Fruit fly (Drosophila melanogaster) whole organism, prepupa: ENCODE results near the gene CG18549.

Experiments used
- Blimp-1 ChIP-seq: fragments of 200-800 bp; sonication (Bioruptor generic); optimal IDR thresholded peaks from 3 replicates; lab custom pipeline; 2017; ENCODE audit warnings: missing biosample characterization, missing genetic modification characterization, mild to moderate bottlenecking, moderate library complexity, missing genetic modification reagents
- CG10631 ChIP-seq: fragments of 200-800 bp; sonication (Bioruptor generic); optimal IDR thresholded peaks from 2 replicates; lab custom pipeline; 2016; ENCODE audit warnings: missing biosample characterization, missing genetic modification characterization
- CG10669 ChIP-seq: fragments of 200-800 bp; sonication (Bioruptor generic); optimal IDR thresholded peaks from 3 replicates; lab custom pipeline; 2018; ENCODE audit warnings: missing biosample characterization, mild to moderate bottlenecking, missing genetic modification characterization, moderate library complexity
- CG11762 ChIP-seq: fragments of 200-800 bp; sonication (Bioruptor generic); optimal IDR thresholded peaks from 3 replicates; lab custom pipeline; 2016; ENCODE audit warnings: missing biosample characterization, missing genetic modification characterization; ENCODE audit not compliant: insufficient read depth
- CG11902 ChIP-seq: fragments of 200-800 bp; sonication (Bioruptor generic); optimal IDR thresholded peaks from 3 replicates; lab custom pipeline; 2016; ENCODE audit warnings: missing biosample characterization, missing genetic modification characterization
- CG15336 ChIP-seq: fragments of 200-800 bp; sonication (Bioruptor generic); IDR thresholded peaks from 2 replicates; pipeline ENCODE4 v1.3.6; 2022; ENCODE audit warnings: missing biosample characterization, missing genetic modification characterization
- CG1621 ChIP-seq: fragments of 200-800 bp; sonication (Bioruptor generic); optimal IDR thresholded peaks from 3 replicates; lab custom pipeline; 2018; ENCODE audit warnings: missing biosample characterization, mild to moderate bottlenecking, missing genetic modification characterization
- CG16779 ChIP-seq: fragments of 200-800 bp; sonication (Bioruptor generic); optimal IDR thresholded peaks from 3 replicates; lab custom pipeline; 2017; ENCODE audit warnings: missing biosample characterization, mild to moderate bottlenecking, missing genetic modification characterization
- CG3032 ChIP-seq: fragments of 200-800 bp; optimal IDR thresholded peaks from 2 replicates; lab custom pipeline; 2019; ENCODE audit warnings: missing biosample characterization, mild to moderate bottlenecking, missing genetic modification characterization, moderate library complexity
- CG31627 ChIP-seq: fragments of 200-800 bp; sonication (Bioruptor generic); optimal IDR thresholded peaks from 3 replicates; lab custom pipeline; 2016; ENCODE audit warnings: missing biosample characterization, missing genetic modification characterization
- CG32006 ChIP-seq: fragments of 200-800 bp; sonication (Bioruptor generic); optimal IDR thresholded peaks from 3 replicates; lab custom pipeline; 2017; ENCODE audit warnings: missing biosample characterization, mild to moderate bottlenecking, missing genetic modification characterization
- CG4318 ChIP-seq: fragments of 200-800 bp; sonication (Bioruptor generic); optimal IDR thresholded peaks from 3 replicates; lab custom pipeline; 2017; ENCODE audit warnings: missing biosample characterization, mild to moderate bottlenecking, missing genetic modification characterization
- CG6163 ChIP-seq: fragments of 200-800 bp; sonication (Bioruptor generic); IDR thresholded peaks from 3 replicates; pipeline ENCODE4 v1.3.6; 2022; ENCODE audit warnings: missing biosample characterization, missing genetic modification characterization
- CG6276 ChIP-seq: fragments of 200-800 bp; sonication (Bioruptor generic); optimal IDR thresholded peaks from 2 replicates; lab custom pipeline; 2017; ENCODE audit warnings: missing biosample characterization, mild to moderate bottlenecking, missing genetic modification characterization
- CG6792 ChIP-seq: fragments of 200-800 bp; sonication (Bioruptor generic); optimal IDR thresholded peaks from 3 replicates; lab custom pipeline; 2016; ENCODE audit warnings: missing biosample characterization, missing genetic modification characterization
- CG6808 ChIP-seq: fragments of 200-800 bp; sonication (Bioruptor generic); optimal IDR thresholded peaks from 3 replicates; lab custom pipeline; 2017; ENCODE audit warnings: missing biosample characterization, missing genetic modification characterization, mild to moderate bottlenecking, moderate library complexity, missing genetic modification reagents
- CG6854 ChIP-seq: fragments of 200-800 bp; sonication (Bioruptor generic); optimal IDR thresholded peaks from 2 replicates; lab custom pipeline; 2017; ENCODE audit warnings: missing biosample characterization, mild to moderate bottlenecking, missing genetic modification characterization
- CG8119 ChIP-seq: fragments of 200-800 bp; sonication (Bioruptor generic); IDR thresholded peaks from 3 replicates; pipeline ENCODE4 v1.3.6; 2022; ENCODE audit warnings: missing biosample characterization, missing genetic modification characterization
- CG8632 ChIP-seq: fragments of 200-800 bp; sonication (Bioruptor generic); optimal IDR thresholded peaks from 3 replicates; lab custom pipeline; 2016; ENCODE audit warnings: missing biosample characterization, missing genetic modification characterization
- CG9139 ChIP-seq: fragments of 200-800 bp; sonication (Bioruptor generic); optimal IDR thresholded peaks from 3 replicates; lab custom pipeline; 2017; ENCODE audit warnings: missing biosample characterization, mild to moderate bottlenecking, missing genetic modification characterization
- Eip75B ChIP-seq: fragments of 200-800 bp; sonication (Bioruptor generic); optimal IDR thresholded peaks from 3 replicates; lab custom pipeline; 2016; ENCODE audit warnings: missing biosample characterization, missing genetic modification characterization
- Eip78C ChIP-seq: fragments of 200-800 bp; sonication (Bioruptor generic); peaks from one replicate; lab custom pipeline; 2016; ENCODE audit warnings: missing biosample characterization, missing genetic modification characterization
- Eip93F ChIP-seq: fragments of 200-800 bp; sonication (Bioruptor generic); optimal IDR thresholded peaks from 2 replicates; lab custom pipeline; 2016; ENCODE audit warnings: missing biosample characterization, mild to moderate bottlenecking, missing genetic modification characterization
- Ets21C ChIP-seq: fragments of 200-800 bp; sonication (Bioruptor generic); optimal IDR thresholded peaks from 3 replicates; lab custom pipeline; 2016; ENCODE audit warnings: missing biosample characterization, missing genetic modification characterization
- Ets96B ChIP-seq: fragments of 200-800 bp; optimal IDR thresholded peaks from 2 replicates; lab custom pipeline; 2019; ENCODE audit warnings: missing biosample characterization, mild to moderate bottlenecking, missing genetic modification characterization, moderate library complexity
- Hr38 ChIP-seq: sonication (Bioruptor generic); optimal IDR thresholded peaks from 2 replicates; lab custom pipeline; 2016; ENCODE audit warnings: missing biosample characterization, missing genetic modification characterization
- Hr4 ChIP-seq: fragments of 200-800 bp; sonication (Bioruptor generic); optimal IDR thresholded peaks from 3 replicates; lab custom pipeline; 2016; ENCODE audit warnings: missing biosample characterization, missing genetic modification characterization
- Lpt ChIP-seq: fragments of 200-800 bp; sonication (Bioruptor generic); optimal IDR thresholded peaks from 3 replicates; lab custom pipeline; 2016; ENCODE audit warnings: missing biosample characterization, missing genetic modification characterization
- Met ChIP-seq: fragments of 200-800 bp; sonication (Bioruptor generic); optimal IDR thresholded peaks from 3 replicates; lab custom pipeline; 2016; ENCODE audit warnings: missing biosample characterization, missing genetic modification characterization
- OdsH ChIP-seq: fragments of 200-800 bp; sonication (Bioruptor generic); optimal IDR thresholded peaks from 3 replicates; lab custom pipeline; 2016; ENCODE audit warnings: missing biosample characterization, missing genetic modification characterization
- Smox ChIP-seq: fragments of 200-800 bp; sonication (Bioruptor generic); optimal IDR thresholded peaks from 3 replicates; lab custom pipeline; 2016; ENCODE audit warnings: missing biosample characterization, missing genetic modification characterization
- Sox14 ChIP-seq: fragments of 200-800 bp; sonication (Bioruptor generic); optimal IDR thresholded peaks from 3 replicates; lab custom pipeline; 2016; ENCODE audit warnings: missing biosample characterization, missing genetic modification characterization
- acj6 ChIP-seq: fragments of 200-800 bp; sonication (Bioruptor generic); optimal IDR thresholded peaks from 3 replicates; lab custom pipeline; 2016; ENCODE audit warnings: missing biosample characterization, missing genetic modification characterization
- dac ChIP-seq: fragments of 200-800 bp; sonication (Bioruptor generic); optimal IDR thresholded peaks from 2 replicates; lab custom pipeline; 2017; ENCODE audit warnings: missing biosample characterization, mild to moderate bottlenecking, missing genetic modification characterization
- eg ChIP-seq: fragments of 200-800 bp; sonication (Bioruptor generic); IDR thresholded peaks from 3 replicates; pipeline ENCODE4 v1.3.6; 2022; ENCODE audit warnings: missing biosample characterization, missing genetic modification characterization
- esn ChIP-seq: fragments of 200-800 bp; sonication (Bioruptor generic); optimal IDR thresholded peaks from 2 replicates; lab custom pipeline; 2016; ENCODE audit warnings: missing biosample characterization, mild to moderate bottlenecking, missing genetic modification characterization, moderate library complexity
- fd85E ChIP-seq: fragments of 200-800 bp; sonication (Bioruptor generic); optimal IDR thresholded peaks from 3 replicates; lab custom pipeline; 2016; ENCODE audit warnings: missing biosample characterization, missing genetic modification characterization
- fkh ChIP-seq: fragments of 200-800 bp; sonication (Bioruptor generic); optimal IDR thresholded peaks from 3 replicates; lab custom pipeline; 2017; ENCODE audit warnings: missing biosample characterization, mild to moderate bottlenecking, missing genetic modification characterization, moderate library complexity
- net ChIP-seq: fragments of 200-800 bp; sonication (Bioruptor generic); optimal IDR thresholded peaks from 3 replicates; lab custom pipeline; 2016; ENCODE audit warnings: missing biosample characterization, missing genetic modification characterization
- spab ChIP-seq: fragments of 200-800 bp; sonication (Bioruptor generic); optimal IDR thresholded peaks from 2 replicates; lab custom pipeline; 2017; ENCODE audit warnings: missing biosample characterization, mild to moderate bottlenecking, missing genetic modification characterization, missing genetic modification reagents
- topi ChIP-seq: fragments of 200-800 bp; sonication (Bioruptor generic); optimal IDR thresholded peaks from 3 replicates; lab custom pipeline; 2016; ENCODE audit warnings: missing biosample characterization, missing genetic modification characterization
- vri ChIP-seq: fragments of 200-800 bp; sonication (Bioruptor generic); optimal IDR thresholded peaks from 3 replicates; lab custom pipeline; 2016; ENCODE audit warnings: missing biosample characterization, mild to moderate bottlenecking, missing genetic modification characterization

Gene CG18549

DNA sequence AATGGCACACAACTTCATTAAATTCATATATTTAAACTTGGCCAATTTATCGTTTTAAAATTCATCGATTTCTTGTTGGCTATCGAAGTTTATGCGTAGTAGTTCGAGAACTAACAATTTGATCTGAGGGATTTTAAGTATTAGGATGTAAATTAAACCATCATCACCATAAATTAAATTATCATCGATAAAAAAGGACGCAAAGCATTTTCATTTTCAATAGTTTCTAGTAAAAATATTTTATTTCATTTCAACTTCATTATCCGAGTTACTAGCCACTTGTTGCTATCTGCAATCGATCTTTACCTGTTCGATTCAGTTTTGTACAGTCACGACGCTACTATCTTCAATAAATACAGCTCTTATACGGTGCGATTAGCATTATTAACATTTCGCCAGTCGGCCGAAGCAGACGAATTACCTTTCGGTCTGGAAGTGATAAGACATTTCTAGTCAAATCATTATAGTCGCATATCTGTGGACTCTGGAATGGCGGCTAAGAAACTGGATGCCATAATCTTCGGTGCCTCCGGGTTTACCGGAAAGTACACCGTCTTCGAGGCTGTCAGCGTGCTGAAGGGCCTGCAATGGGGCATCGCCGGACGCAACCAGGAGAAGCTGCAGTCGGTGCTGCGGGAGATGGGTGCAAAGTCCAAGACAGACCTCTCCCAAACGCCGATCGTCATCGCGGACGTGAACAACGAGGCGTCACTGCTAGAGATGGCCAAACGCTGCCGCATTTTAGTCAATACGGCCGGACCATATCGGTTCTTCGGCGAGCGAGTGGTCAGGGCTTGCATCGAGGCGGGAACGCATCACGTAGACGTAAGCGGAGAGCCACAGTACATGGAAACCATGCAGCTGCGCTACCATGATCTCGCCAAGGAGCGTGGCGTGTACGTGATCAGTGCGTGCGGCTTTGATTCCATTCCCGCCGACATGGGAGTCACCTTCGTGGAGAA, 42.6 kb upstream of the CG18549 start, which contains the start of gene CG5167 (continued):
- peak; percentile 59 for TF ChIP-seq CG6854 (GFP tag; lab: Kevin White, UChicago)
- TF ChIP-seq dac (GFP tag; lab: Kevin White, UChicago), result no peak
- no peak for TF ChIP-seq CG32006 (GFP tag; lab: Kevin White, UChicago)
- TF ChIP-seq Hr38 (GFP tag; lab: Kevin White, UChicago), result no peak
- peak; percentile 61 for TF ChIP-seq CG1621 (tag; lab: Kevin White, UChicago)
- TF ChIP-seq CG10669 (GFP tag; lab: Kevin White, UChicago), result no peak
- TF ChIP-seq CG6276 (GFP tag; lab: Kevin White, UChicago), result peak; percentile 92
- TF ChIP-seq fkh, result peak; percentile 25
- TF ChIP-seq eg (GFP tag; lab: Robert Waterston, UW), result peak; percentile 70
- no peak for TF ChIP-seq Met (GFP tag; lab: Kevin White, UChicago)
- peak; percentile 19 for TF ChIP-seq Sox14 (GFP tag; lab: Kevin White, UChicago)
- no peak for TF ChIP-seq CG6792
- peak; percentile 76 for TF ChIP-seq net (GFP tag; lab: Kevin White, UChicago)
- TF ChIP-seq topi (GFP tag; lab: Kevin White, UChicago), result peak; percentile 24
- TF ChIP-seq CG31627 (GFP tag; lab: Kevin White, UChicago), result peak; percentile 26
- TF ChIP-seq CG6808, result peak; percentile 76
- TF ChIP-seq CG8119, result peak; percentile 59
- TF ChIP-seq Smox, result no peak
- TF ChIP-seq fd85E, result no peak
- TF ChIP-seq CG3032 (tag; lab: Kevin White, UChicago), result peak; percentile 7
- peak; percentile 54 for TF ChIP-seq spab
- peak; percentile 46 for TF ChIP-seq Eip75B (GFP tag; lab: Kevin White, UChicago)
- TF ChIP-seq acj6 (GFP tag; lab: Kevin White, UChicago), result no peak
- peak; percentile 15; the same call in 1 of the 3 replicates for TF ChIP-seq CG6163 (GFP tag; lab: Robert Waterston, UW)
- TF ChIP-seq vri (GFP tag; lab: Kevin White, UChicago), result peak; percentile 16
- TF ChIP-seq Lpt (GFP tag; lab: Kevin White, UChicago), result peak; percentile 9
- TF ChIP-seq Ets96B, result peak; percentile 25
- TF ChIP-seq Eip93F (GFP tag; lab: Kevin White, UChicago), result peak; percentile 21
- no peak for TF ChIP-seq CG11902 (GFP tag; lab: Kevin White, UChicago)
- peak; percentile 87 for TF ChIP-seq CG16779 (tag; lab: Kevin White, UChicago)
- peak; percentile 50 for TF ChIP-seq CG11762 (GFP tag; lab: Kevin White, UChicago)
- peak; percentile 20 for TF ChIP-seq CG8632 (GFP tag; lab: Kevin White, UChicago)
- TF ChIP-seq Ets21C (GFP tag; lab: Kevin White, UChicago), result no peak
- peak; percentile 63 for TF ChIP-seq esn (GFP tag; lab: Kevin White, UChicago)
- no peak for TF ChIP-seq Blimp-1
- peak; percentile 1 for TF ChIP-seq Hr4 (GFP tag; lab: Kevin White, UChicago)
- TF ChIP-seq CG15336 (GFP tag; lab: Robert Waterston, UW), result peak; percentile 42; the same call in 1 of the 2 replicates
- no peak for TF ChIP-seq CG4318
- TF ChIP-seq CG9139 (GFP tag; lab: Kevin White, UChicago), result peak; percentile 87
- TF ChIP-seq OdsH (GFP tag; lab: Kevin White, UChicago), result no peak
- peak; percentile 87 for TF ChIP-seq Eip78C
- TF ChIP-seq CG10631 (GFP tag; lab: Kevin White, UChicago), result no peak
